Fruit fly (Drosophila melanogaster): ENCODE results near the gene Cdc37.

Cdc37 gene

DNA sequence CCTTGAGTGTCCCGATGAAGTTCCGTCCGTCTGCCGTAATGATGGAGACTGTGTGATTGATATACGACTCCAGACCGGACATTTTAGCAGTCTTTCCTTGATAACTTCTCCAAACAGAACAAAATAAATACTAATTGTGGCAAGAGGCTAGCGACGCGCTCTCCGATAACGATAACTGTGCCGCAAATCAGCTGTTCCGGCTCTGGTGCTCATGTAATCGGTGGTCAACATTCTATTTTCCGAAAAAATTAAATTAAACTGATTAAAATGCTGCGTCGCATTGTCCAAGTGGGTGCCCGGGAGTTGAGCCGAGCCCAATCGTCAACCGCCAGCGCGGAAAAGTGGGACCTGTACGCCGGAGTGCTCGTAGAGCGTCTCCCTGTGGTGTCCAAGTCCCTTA, 17.9 kb upstream of the Cdc37 start, which contains the start of the genes CG2021 and mRpL46:
CG2021 (minus strand) TSS at position 163 of the 400 bp plus-strand sequence.
mRpL46 (plus strand) TSS at position 191 of the 400 bp plus-strand sequence.
- TF ChIP-seq insv (optimal IDR thresholded peaks at IDR 0.05) (no peak), ttk (optimal IDR thresholded peaks at IDR 0.05) (no peak), Sin3A (optimal IDR thresholded peaks at IDR 0.05) (no peak), Myc (optimal IDR thresholded peaks at IDR 0.05) (no peak), h (optimal IDR thresholded peaks at IDR 0.05) (no peak), psq (optimal IDR thresholded peaks at IDR 0.05) (no peak)

DNA sequence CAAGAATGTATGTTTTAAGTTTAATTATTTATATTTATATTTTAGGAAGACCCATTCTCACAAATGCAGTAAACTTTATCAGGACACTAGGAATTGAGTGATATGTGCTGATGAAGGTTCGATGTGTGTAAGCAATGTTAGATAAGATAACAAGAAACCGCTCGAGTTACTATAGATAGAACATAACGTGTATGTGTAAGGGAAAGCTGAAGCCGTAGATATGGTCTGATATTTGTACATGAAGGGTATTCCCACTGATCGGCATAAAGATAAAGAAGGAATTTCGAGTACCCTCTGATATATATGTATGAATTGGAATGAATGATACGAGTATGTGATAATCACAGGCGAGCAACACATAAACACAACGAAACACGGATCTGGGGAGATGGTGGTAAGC, 11.1 kb upstream of the Cdc37 start:
- no peak for TF ChIP-seq psq (optimal IDR thresholded peaks at IDR 0.05)
- TF ChIP-seq h (optimal IDR thresholded peaks at IDR 0.05): no peak
- TF ChIP-seq Myc (optimal IDR thresholded peaks at IDR 0.05): no peak
- TF ChIP-seq ttk (optimal IDR thresholded peaks at IDR 0.05): no peak
- no peak for TF ChIP-seq insv (optimal IDR thresholded peaks at IDR 0.05)
- no peak for TF ChIP-seq Sin3A (optimal IDR thresholded peaks at IDR 0.05)

DNA sequence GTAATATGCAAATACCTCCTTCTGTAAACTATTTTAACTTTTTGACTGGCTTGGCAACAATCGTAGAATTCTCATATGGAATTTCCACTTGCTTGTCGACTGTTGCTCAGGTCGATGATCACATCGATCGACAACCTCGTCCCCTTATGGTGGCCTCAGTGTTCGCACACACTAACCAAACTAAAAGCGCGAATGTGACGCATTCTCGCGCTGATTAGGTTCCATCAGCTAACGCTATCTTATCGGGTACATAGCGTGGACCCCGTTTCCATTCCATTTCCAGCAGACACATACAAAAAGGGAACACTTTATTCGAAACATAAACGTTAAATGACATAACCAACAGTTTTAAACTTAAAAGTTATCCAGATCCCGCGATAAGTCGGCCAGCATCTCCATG, 5.9 kb upstream of the Cdc37 start:
- TF ChIP-seq ttk (optimal IDR thresholded peaks at IDR 0.05) (no peak), Sin3A (optimal IDR thresholded peaks at IDR 0.05) (no peak), h (optimal IDR thresholded peaks at IDR 0.05) (no peak), Myc (optimal IDR thresholded peaks at IDR 0.05) (no peak), insv (optimal IDR thresholded peaks at IDR 0.05) (no peak), psq (optimal IDR thresholded peaks at IDR 0.05) (no peak)

DNA sequence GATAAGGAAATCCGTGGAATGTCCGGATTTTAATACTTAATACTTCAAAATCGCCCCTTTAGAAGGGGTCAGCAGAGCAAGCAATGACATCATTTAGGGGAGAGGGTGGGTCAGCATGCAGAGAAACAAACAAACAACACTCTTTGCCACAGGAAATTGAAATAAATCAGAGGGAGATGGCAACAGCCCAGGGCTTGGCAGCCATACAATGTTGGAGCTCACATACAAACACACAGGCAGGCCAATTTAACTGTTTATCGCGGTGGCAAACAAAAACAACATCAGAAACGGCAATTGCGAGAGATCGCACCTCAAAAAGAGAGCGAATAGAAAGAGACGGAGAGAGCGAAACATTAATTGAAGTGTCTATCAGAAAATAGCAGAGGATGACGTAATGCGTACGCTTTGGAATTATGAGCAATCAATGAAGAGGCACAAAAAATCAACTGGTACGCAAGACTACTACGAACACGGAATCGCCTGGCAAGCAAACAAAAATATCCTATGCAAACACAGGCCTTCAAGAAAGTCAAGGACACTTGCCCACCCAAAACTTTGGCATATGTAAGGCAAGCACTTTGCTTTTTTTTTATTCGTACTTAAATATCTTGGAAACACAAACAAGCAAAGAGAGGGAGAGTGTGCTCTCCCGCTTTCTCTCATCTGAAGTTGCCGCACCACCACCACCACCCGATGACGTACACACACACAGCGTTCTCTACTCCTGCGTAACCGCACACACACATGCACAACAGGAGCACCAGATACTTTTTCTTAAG, 839 bp upstream of the Cdc37 start:
- TF ChIP-seq Myc (optimal IDR thresholded peaks at IDR 0.05) (no peak), psq (optimal IDR thresholded peaks at IDR 0.05) (no peak)

DNA sequence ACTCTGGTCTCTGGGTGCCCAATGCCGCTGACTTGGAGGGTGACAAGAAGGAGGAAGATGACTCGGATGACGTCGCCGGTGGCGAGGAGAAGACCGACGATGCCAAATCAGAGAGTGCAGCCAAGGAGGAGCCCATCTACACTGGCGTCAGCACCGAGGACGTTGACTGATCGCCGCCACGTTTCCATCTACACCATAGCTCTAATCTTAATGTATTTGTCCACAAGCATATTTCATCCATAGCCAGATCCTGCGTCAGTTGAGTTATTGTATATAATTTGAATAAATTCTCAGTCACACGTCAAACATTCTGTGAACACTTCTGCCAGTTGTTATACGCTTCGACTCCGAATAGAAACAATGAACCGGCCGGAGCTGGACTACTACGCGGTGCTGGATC, 1.8 kb downstream of the Cdc37 start, which contains the start of gene CG12020:
CG12020 (plus strand) TSS at position 301 of the 400 bp plus-strand sequence.
- TF ChIP-seq Myc (optimal IDR thresholded peaks at IDR 0.05) (no peak), psq (optimal IDR thresholded peaks at IDR 0.05) (no peak), h (optimal IDR thresholded peaks at IDR 0.05) (no peak), insv (optimal IDR thresholded peaks at IDR 0.05) (no peak), Sin3A (optimal IDR thresholded peaks at IDR 0.05) (no peak), ttk (optimal IDR thresholded peaks at IDR 0.05) (no peak)

DNA sequence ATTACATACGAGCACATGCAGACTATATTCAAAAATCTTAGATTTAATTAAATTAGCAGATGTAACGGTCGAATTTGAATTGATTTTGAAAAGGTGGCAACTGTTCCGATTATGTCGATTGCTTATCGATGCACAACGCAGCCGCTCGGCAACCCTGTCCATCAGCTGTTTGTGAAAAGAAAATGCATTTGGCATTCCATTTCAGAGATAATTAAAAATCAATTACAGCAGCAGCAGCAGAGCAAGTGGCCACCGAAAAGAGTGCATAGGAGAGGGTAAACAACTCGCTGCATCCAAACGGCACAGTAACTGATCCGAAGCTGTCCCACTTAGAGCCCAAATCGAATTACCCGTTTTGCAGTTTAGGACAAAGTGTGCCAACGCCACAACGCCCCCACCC, 3.5 kb downstream of the Cdc37 start, which contains the start of gene Patj:
Patj (plus strand) TSS at position 155 of the 400 bp plus-strand sequence.
- TF ChIP-seq psq (optimal IDR thresholded peaks at IDR 0.05) (no peak), ttk (optimal IDR thresholded peaks at IDR 0.05) (no peak), Myc (optimal IDR thresholded peaks at IDR 0.05) (no peak), h (optimal IDR thresholded peaks at IDR 0.05) (no peak), insv (optimal IDR thresholded peaks at IDR 0.05) (no peak), Sin3A (optimal IDR thresholded peaks at IDR 0.05) (no peak)

DNA sequence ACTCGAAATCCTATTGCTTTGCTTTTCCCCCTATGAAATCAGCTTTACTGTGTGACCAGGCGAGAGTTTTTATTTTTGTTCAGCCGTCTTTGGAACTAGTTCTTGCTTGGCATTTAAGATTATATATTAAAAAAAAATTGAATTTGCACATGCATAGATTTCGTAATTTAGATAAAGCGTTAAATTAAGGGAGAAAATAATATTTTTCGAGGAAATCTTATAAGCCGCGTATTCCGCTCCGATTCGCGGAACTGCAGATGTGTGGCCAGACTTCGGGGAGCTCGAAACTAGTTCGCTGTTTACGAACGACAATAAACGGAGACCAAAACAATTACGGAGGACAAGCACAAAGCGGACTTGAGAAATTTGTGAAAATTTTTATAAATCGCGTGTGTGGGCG, 7.6 kb downstream of the Cdc37 start, which contains the start of the genes JTBR and CG42676:
JTBR (minus strand) TSS at position 55 of the 400 bp plus-strand sequence.
CG42676 (plus strand) TSS at position 306 of the 400 bp plus-strand sequence.
- TF ChIP-seq h (optimal IDR thresholded peaks at IDR 0.05): no peak
- no peak for TF ChIP-seq insv (optimal IDR thresholded peaks at IDR 0.05)
- TF ChIP-seq ttk (optimal IDR thresholded peaks at IDR 0.05): no peak
- TF ChIP-seq psq (optimal IDR thresholded peaks at IDR 0.05): peak; percentile 58
- TF ChIP-seq Sin3A (optimal IDR thresholded peaks at IDR 0.05): no peak

DNA sequence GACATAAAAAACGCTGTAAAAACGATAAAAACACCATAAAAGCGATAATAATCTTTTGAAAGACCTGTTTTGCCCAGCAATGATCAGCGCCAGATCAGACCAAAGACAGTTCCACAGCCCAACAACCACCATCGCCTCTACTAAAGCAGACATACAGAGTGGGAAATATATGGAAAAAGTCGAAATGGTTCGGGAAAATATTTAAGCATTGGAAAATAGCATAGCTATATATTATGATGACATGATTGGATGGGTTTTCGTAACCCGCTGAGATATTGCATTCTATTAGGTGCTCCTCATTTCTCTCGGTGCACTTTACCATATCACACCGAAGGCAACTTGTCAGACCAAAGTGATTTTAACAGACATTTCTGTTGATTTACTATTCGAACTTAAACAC, 13.4 kb downstream of the Cdc37 start:
- TF ChIP-seq Sin3A (optimal IDR thresholded peaks at IDR 0.05) (no peak), psq (optimal IDR thresholded peaks at IDR 0.05) (no peak), ttk (optimal IDR thresholded peaks at IDR 0.05) (no peak), insv (optimal IDR thresholded peaks at IDR 0.05) (no peak)

DNA sequence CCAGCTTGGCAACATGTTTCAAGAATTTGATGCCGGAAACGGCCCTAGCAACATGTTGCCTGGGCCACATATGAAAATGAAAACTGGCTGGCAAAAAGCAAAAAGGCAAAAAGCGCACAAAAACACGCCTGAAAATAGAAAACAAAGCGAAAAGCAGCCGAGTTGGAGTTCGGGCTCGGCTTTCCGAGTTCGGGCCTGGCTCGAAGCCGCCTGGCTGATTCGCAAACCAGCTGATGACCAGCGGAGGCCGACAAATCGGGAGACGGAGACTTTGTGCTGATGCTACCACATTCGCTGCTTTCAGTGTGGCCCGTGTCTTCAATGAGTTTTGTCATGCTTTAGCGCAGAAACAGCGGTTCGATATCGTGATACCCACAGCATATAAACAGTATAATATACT, 15.1 kb downstream of the Cdc37 start, which contains the start of gene GV1:
GV1 (plus strand) TSS at position 301 of the 400 bp plus-strand sequence.
- TF ChIP-seq Myc (optimal IDR thresholded peaks at IDR 0.05): no peak
- no peak for TF ChIP-seq psq (optimal IDR thresholded peaks at IDR 0.05)
- no peak for TF ChIP-seq insv (optimal IDR thresholded peaks at IDR 0.05)
- no peak for TF ChIP-seq ttk (optimal IDR thresholded peaks at IDR 0.05)
- no peak for TF ChIP-seq h (optimal IDR thresholded peaks at IDR 0.05)
- TF ChIP-seq Sin3A (optimal IDR thresholded peaks at IDR 0.05): no peak

DNA sequence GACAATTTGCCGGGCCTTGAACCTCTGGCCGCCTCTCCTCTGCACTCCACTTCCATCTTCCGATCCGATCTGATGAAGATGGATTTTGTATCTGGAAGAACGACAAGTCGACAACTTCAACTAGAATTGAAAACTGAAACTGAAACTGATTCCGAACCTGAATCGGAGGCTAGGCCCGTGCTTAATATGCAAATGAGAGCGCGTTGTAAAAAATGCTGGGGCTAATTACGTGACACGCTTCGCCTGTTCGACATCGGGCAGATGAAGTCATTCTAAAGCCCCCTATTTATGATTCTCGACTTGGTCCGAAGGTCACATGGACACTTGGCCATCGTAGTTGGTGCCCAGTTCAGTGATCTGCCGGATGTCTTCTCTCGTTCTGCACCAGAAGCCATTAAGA, 21.4 kb downstream of the Cdc37 start:
- TF ChIP-seq h (optimal IDR thresholded peaks at IDR 0.05): no peak
- no peak for TF ChIP-seq insv (optimal IDR thresholded peaks at IDR 0.05)
- no peak for TF ChIP-seq ttk (optimal IDR thresholded peaks at IDR 0.05)
- no peak for TF ChIP-seq Myc (optimal IDR thresholded peaks at IDR 0.05)
- no peak for TF ChIP-seq psq (optimal IDR thresholded peaks at IDR 0.05)
- no peak for TF ChIP-seq Sin3A (optimal IDR thresholded peaks at IDR 0.05)

DNA sequence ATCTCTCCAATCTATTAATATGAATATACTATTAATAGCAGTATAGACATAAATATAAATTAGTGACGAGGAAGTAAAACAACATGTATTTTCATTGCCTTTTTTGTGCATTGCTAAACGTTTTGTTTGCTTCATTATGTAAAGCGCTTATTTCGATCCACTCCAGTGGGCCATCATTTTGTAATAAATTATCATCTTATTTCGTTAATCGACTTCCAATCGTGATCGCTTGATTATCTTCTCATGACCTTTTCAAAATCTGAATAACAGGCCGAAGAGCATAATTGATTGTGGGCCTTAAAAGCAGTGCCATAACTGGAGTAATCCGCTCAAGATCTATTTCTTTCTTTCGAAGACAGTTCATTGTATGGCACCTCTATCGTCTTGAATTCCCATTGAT, 22.2 kb downstream of the Cdc37 start:
- TF ChIP-seq h (optimal IDR thresholded peaks at IDR 0.05) (no peak), ttk (optimal IDR thresholded peaks at IDR 0.05) (no peak), psq (optimal IDR thresholded peaks at IDR 0.05) (no peak), Sin3A (optimal IDR thresholded peaks at IDR 0.05) (no peak), Myc (optimal IDR thresholded peaks at IDR 0.05) (no peak), insv (optimal IDR thresholded peaks at IDR 0.05) (no peak)

DNA sequence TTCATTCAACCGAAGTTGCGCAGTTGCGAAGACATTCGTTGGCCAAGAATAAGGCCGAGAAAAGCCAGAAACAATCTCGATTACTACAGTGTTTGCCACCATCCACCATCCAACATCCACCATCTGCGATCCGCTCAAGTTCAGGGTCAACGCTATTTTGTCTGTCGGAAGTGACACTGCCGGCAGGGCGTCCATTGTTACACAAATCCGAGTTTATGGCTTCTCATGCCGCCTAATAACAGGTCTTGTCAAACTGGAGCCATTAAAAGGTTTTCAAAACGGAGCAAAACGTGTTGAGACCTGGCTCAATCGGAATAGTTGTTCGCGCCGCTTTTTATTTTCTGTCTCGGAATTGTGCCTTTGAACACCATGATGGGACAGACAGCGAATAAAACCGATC, 23.6 kb downstream of the Cdc37 start:
- TF ChIP-seq ttk (optimal IDR thresholded peaks at IDR 0.05) (no peak), Myc (optimal IDR thresholded peaks at IDR 0.05) (no peak), h (optimal IDR thresholded peaks at IDR 0.05) (no peak), insv (optimal IDR thresholded peaks at IDR 0.05) (no peak), psq (optimal IDR thresholded peaks at IDR 0.05) (no peak), Sin3A (optimal IDR thresholded peaks at IDR 0.05) (no peak)
